Worm (Caenorhabditis elegans) whole organism, young adult: ENCODE measurements around the gene dpf-2.

Experiments used
- F22D6.2 ChIP-seq: sonication (generic microtip); optimal IDR thresholded peaks from 2 replicates; lab custom pipeline; 2016; ENCODE audit warnings: mild to moderate bottlenecking, missing genetic modification characterization, missing compliant biosample characterization
- ama-1 ChIP-seq, 3 experiments: fragments of 150-350 bp in 1 of 3; sonication (generic microtip) in 2 of 3; optimal IDR thresholded peaks; 2 replicates each; lab custom pipeline; 2014 to 2018; ENCODE audit warnings: missing biosample characterization in 2 of 3, missing genetic modification characterization in 2 of 3, missing genetic modification reagents in 2 of 3
- ccch-3 ChIP-seq: fragments of 200-800 bp; sonication (Bioruptor generic); optimal IDR thresholded peaks from 2 replicates; lab custom pipeline; 2018; ENCODE audit warnings: mild to moderate bottlenecking, missing genetic modification characterization, missing compliant biosample characterization
- hlh-26 ChIP-seq: fragments of 200-800 bp; sonication (Bioruptor generic); conservative IDR thresholded peaks from 2 replicates; pipeline ENCODE4 v1.3.6; 2022; ENCODE audit warnings: missing genetic modification reagents, missing genetic modification characterization, missing compliant biosample characterization
- hmg-20 ChIP-seq: fragments of 200-800 bp; sonication (Bioruptor generic); IDR thresholded peaks from 2 replicates; pipeline ENCODE4 v1.3.6; 2022; ENCODE audit warnings: missing genetic modification reagents, missing genetic modification characterization, missing compliant biosample characterization
- hrde-1 ChIP-seq: sonication (generic microtip); optimal IDR thresholded peaks from 2 replicates; lab custom pipeline; 2016; ENCODE audit warnings: missing genetic modification characterization, mild to moderate bottlenecking, missing compliant biosample characterization, moderate library complexity, missing genotype, missing genetic modification reagents, borderline replicate concordance
- hsf-1 ChIP-seq: fragments of 200-800 bp; sonication (Bioruptor generic); IDR thresholded peaks from 2 replicates; pipeline ENCODE4 v1.3.6; 2022; ENCODE audit warnings: missing genetic modification reagents, missing genetic modification characterization, missing compliant biosample characterization
- mcd-1 ChIP-seq: fragments of 200-800 bp; sonication (Bioruptor generic); IDR thresholded peaks from 2 replicates; pipeline ENCODE4 v1.3.6; 2022; ENCODE audit warnings: missing genetic modification reagents, missing genetic modification characterization, missing compliant biosample characterization
- nfya-1 ChIP-seq: sonication (generic microtip); optimal IDR thresholded peaks from 2 replicates; lab custom pipeline; 2017; ENCODE audit warnings: antibody characterized with exemption, missing compliant biosample characterization, missing genetic modification characterization, borderline replicate concordance; ENCODE audit not compliant: insufficient read depth
- nhr-179 ChIP-seq: sonication (generic microtip); optimal IDR thresholded peaks from 2 replicates; lab custom pipeline; 2016; ENCODE audit warnings: mild to moderate bottlenecking, missing genetic modification characterization, missing compliant biosample characterization
- pbrm-1 ChIP-seq: fragments of 200-800 bp; sonication (Bioruptor generic); IDR thresholded peaks from 2 replicates; pipeline ENCODE4 v1.3.6; 2022; ENCODE audit warnings: missing genetic modification reagents, missing genetic modification characterization, missing compliant biosample characterization
- pha-4 ChIP-seq: fragments of 150-350 bp; sonication (generic microtip); optimal IDR thresholded peaks from 2 replicates; lab custom pipeline; 2014; ENCODE audit warnings: missing biosample characterization, missing genetic modification reagents, missing genetic modification characterization
- unc-130 ChIP-seq: sonication (generic microtip); optimal IDR thresholded peaks from 2 replicates; lab custom pipeline; 2016; ENCODE audit warnings: missing genetic modification reagents, missing genetic modification characterization, missing compliant biosample characterization
- xnd-1 ChIP-seq: sonication (generic microtip); optimal IDR thresholded peaks from 2 replicates; lab custom pipeline; 2016; ENCODE audit warnings: missing genotype, missing genetic modification reagents, missing genetic modification characterization, missing compliant biosample characterization

- TF ChIP-seq nfya-1 (no peak), hrde-1 (no peak), nhr-179 (tag; lab: Kevin White, UChicago) (no peak), ama-1 (optimal IDR thresholded peaks at IDR 0.05; lab: Kevin White, UChicago) (no peak), ama-1 (GFP tag; optimal IDR thresholded peaks at IDR 0.05; lab: Kevin White, UChicago) (no peak), hlh-26 (no peak), hmg-20 (no peak), hsf-1 (GFP tag; lab: Robert Waterston, UW) (no peak), pbrm-1 (GFP tag; lab: Robert Waterston, UW) (no peak), pha-4 (no peak), F22D6.2 (tag; lab: Kevin White, UChicago) (no peak), xnd-1 (tag; lab: Kevin White, UChicago) (no peak), unc-130 (GFP tag; lab: Kevin White, UChicago) (no peak), ccch-3 (GFP tag; lab: Kevin White, UChicago) (no peak), mcd-1 (GFP tag; lab: Robert Waterston, UW) (peak; percentile 30; the same call in 1 of the 2 replicates)
These were observed 20.9 kb upstream of the dpf-2 start, which contains the start of gene atf-4 for ce11 chrX:14810718-14811117.
